Fruit fly (Drosophila melanogaster) S2 (cell line): ENCODE data around the gene CG4408.

Experiments used
- CG8478 ChIP-seq: fragments of >200 bp; optimal IDR thresholded peaks from 2 replicates; lab custom pipeline; 2018
- CTCF ChIP-seq, 2 experiments: fragments of >200 bp; optimal IDR thresholded peaks; 2 replicates each; lab custom pipeline; 2018

The CG4408 gene

DNA sequence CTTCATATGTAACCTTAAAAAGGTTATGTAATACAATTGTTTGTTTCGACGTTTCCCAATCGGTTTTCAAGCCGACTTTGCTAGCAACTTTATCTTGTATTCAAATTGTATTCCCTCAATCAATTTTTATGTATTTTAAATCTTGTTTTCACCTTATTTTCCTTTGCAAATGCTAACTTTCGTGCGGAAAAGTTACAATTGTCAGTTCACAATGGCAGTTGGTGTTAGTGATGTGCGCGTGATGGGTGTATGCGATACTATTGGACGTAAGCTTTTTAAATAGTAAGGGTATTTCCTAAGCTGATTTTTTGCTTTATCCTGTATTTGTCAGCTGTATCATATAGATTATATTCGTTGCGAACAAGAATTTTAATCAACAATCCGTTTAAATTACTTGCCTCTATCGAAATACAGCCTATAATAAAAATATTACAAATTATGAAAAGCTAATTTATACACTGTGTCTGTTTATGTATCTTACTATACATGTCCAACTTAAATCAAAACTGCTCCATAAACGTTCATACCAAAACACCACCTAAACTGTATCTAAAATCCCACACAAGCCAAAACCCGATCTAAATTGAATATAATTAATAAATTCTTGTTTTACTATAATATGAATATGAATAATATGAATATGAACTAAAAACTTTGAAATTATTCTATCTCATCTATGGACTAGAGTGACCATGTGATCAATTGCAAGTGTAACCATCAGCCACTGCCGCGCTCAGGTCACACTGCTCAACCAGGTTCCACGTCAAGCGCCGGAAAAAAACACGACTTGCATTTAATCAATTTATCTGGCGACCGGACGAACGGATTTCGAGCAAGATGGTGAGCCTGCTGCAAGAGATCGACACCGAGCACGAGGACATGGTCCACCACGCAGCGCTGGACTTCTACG lies 7.3 kb downstream of the CG4408 start, which contains the start of the genes ATPsynCF6 and Sec13:
ATPsynCF6 (minus strand) TSS at position 236 of the 910 bp plus-strand sequence.
Sec13 (plus strand) TSS at position 450 of the 910 bp plus-strand sequence.
- TF ChIP-seq CTCF (optimal IDR thresholded peaks at IDR 0.05; lab: Kevin White, UChicago) (no peak), CG8478 (lab: Kevin White, UChicago) (no peak)

DNA sequence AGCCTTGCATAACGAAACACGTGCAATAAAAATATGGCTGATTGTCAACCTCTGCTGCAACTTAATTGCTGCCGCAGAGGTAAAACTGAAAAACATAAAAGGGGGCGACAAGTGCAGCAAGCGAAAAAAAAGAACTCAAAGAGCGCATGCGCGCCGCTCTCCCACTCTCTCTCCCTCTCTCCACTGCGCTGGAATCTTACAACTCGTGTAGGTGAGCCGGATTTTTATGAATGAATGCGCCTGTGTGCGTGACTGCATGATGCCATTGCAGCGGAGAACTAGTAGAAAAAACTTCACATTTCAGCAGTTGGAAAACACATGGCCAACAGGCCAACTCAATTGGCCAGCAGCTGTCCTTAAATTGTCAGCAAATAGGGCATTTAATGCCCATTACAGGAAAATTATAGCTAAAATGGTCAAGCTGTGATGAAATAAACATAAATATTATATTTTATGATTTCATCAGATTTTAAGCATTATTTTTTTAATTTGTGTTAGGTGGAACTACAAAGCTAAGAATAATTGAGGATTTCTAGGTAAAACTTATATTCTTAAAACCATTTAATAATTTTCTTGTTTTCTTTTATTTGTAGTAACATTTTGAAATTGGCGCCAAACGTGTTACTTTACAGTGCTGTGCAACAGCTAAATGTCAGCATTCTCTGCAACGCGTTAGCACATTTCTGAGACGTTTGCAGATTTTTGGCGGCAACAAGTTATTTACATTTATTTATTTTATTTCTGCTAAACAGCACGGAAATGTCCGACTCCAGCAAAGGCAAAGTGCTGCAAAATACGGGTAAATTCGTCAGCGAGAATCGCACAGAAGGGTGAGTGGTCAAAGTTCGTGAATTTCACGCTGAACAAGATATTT lies 15.7 kb downstream of the CG4408 start, which contains the start of gene PolE1:
PolE1 (plus strand) TSS at position 697 of the 874 bp plus-strand sequence.
- TF ChIP-seq CTCF (optimal IDR thresholded peaks at IDR 0.05; lab: Kevin White, UChicago) (no peak), CG8478 (lab: Kevin White, UChicago) (no peak)

DNA sequence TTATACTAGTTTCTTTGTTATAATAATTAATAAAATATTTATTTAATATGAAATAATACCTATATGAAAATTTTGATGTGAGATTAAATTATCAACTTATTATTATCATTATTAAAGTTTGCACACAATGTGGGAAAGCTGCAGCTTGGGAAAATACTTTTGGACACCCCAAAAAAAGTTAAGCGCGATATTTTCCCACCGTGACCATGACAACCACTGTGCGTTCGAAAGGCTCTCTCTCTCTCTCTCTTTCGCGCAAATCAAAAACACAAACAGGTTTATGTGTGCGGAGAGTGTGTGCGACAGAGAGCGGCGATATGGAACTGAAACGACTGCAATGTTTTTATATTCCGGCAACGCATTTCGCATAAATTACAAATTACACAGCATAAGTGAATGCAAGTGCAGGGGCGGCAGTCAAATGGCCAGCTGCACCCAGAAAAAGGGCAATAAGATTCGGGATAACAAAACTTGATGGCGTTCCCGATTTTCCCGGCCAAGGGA lies 16.4 kb downstream of the CG4408 start:
- TF ChIP-seq CG8478 (lab: Kevin White, UChicago) (no peak), CTCF (optimal IDR thresholded peaks at IDR 0.05; lab: Kevin White, UChicago) (no peak)

DNA sequence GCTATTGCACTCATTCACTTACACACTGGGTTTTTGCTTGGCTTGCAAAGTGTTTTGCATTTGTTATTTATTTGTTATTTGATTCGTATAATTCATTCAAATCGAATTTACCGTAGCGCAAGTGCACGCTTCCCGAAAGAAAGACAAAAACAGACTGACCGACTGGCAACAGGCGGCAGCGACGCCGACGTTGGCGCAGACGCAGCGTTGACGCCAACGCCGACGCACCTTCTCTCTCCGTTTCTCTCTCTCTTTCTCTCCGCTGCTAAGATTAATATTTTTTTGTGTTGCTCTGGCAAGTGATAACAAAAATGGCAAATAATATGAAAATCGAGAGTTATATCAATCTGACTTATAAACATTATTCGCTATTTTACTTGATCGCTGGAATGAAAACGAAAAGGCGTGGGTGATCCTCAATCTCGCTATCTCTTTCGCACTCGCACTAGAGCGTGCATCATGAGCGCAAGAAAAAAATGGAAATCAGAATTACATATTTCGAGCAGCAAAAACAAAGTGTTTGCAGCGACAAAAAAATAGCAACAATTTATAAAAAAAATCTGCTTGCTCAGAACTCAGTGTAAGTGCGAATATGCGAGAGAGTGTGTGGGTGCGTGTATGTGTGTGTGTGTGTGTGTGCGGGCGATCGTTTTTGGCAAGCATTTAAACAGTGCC lies 17.2 kb downstream of the CG4408 start, which contains the start of gene pnt:
pnt (minus strand) TSS at position 161 of the 675 bp plus-strand sequence.
- TF ChIP-seq CG8478 (lab: Kevin White, UChicago) (no peak), CTCF (optimal IDR thresholded peaks at IDR 0.05; lab: Kevin White, UChicago) (no peak)

DNA sequence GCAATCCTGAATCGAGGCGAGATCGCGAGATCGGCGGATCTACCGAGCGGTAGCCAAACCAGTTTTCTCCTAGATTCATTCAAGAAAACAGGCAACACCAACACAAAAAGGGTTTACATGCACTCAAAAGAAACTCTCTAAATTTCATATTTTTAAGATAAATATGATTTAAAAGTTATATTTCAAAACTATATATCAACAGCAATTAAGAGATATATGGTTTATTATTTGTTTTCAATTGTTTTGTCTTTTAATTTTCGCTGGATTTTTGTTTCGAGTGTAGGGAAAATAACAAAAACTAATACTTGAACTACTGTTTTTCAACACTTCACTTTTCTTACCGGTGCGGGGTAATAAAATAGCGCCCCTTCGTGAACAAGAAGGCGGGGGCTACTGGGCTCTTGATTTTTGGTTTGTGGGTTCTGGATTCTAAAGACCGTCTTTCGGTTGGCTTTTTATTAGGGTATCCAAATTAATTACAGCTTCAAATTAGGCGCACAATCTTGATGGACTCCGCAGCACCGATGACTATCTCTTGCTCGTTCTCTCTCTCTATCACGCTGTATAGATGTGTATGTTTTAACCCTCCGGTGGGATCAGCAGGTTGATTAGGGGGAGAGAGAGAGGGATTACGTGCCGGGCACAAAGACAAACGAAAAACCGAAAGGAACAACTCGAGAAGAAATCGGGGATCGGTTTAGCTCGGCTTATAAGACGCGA lies 18.2 kb downstream of the CG4408 start:
- TF ChIP-seq CTCF (optimal IDR thresholded peaks at IDR 0.05; lab: Kevin White, UChicago), result no peak
- TF ChIP-seq CG8478 (lab: Kevin White, UChicago), result no peak

DNA sequence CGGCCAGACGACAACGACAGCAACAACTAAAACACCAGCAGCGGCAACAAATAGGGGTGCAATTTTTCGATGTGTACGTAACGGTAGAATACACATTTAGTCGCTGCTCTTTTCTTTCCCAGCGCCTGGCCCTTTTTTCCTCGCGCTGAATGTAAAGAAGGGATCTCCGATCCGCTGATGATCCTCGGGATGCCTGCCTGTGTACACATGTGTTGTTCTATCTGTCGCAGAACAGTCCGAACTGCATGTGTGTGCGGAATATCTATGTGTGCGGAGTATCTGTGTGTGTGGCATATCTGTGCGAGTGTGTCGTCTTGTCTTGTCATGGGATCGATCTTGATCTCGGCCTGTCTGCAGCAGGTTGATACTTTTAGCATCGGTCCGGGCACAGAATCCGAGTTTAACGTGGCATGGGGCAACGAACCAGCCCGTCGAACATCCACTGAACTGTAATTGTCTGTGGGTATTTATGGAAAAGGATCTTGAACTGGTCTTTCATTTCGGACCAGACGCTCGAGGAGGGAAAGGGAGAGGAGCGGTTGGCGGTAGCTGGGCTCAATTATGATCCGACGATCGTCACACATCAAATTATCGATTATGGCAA lies 19.6 kb downstream of the CG4408 start:
- TF ChIP-seq CTCF (optimal IDR thresholded peaks at IDR 0.05; lab: Kevin White, UChicago) (no peak), CG8478 (lab: Kevin White, UChicago) (no peak)

DNA sequence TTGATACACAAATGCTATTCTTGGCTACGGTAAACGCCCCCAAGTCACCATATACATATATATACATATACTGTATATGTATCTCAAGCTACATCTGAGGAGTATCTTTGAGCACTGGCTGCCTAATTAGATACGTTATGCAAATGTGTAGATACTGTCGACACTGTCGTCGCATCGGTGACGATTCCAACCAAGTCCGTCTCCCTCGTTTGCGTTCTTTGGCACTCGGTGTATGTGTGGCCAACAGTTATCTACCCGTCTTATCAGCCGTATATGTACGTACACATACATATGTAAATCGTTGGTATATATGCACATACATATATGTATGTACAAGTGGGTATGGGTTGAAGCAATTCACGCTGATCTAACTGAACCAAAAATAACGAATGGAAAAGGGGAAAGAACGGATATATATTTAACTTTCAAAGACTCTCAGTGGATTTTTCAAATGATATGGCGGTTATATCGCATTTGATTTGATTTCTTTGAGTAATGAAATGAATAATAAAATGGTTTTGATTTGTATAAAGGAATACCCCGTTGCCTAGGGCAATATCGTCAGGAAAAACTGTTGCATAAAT lies 21.5 kb downstream of the CG4408 start:
- TF ChIP-seq CG8478 (lab: Kevin White, UChicago) (no peak), CTCF (optimal IDR thresholded peaks at IDR 0.05; lab: Kevin White, UChicago) (no peak)

DNA sequence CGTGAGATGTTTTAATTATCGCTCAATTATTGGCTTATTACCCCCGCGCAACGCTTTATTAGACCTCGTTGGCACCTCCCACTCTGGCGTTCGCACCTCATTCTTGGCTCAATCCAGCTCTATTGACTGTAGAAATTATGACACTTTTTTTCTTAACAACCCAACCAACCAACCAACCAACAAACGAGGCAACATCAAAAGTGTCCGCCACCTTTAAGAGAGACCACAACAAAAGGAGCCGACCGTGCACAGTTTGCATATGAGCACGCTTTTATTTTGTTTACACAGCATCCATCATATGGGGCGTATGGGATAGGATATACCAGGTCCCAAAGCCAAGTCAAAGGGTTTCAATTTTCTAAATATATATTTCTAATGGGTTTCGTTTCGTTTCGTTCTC lies 22.8 kb downstream of the CG4408 start:
- no peak for TF ChIP-seq CG8478 (lab: Kevin White, UChicago)
- TF ChIP-seq CTCF (optimal IDR thresholded peaks at IDR 0.05; lab: Kevin White, UChicago), result no peak

DNA sequence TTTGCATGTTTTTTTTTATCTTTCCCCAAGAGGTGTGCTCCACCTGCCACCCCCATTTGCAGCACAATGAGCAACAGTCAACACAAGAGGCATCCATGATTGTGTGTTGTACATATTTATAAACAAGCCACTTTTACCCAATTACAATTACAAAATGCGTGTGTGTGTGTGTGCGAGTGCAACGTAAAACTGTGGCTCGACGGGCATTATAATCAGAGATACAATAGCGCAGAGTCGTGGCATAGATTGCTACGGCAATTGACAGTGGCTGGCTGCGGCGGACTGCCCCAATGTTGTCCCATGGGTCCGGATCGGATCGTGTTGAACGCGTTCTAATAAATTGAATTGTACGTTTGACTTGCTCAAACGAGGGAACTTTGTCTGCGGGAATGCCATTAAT lies 25.1 kb downstream of the CG4408 start:
- TF ChIP-seq CTCF (optimal IDR thresholded peaks at IDR 0.05; lab: Kevin White, UChicago) (no peak), CG8478 (lab: Kevin White, UChicago) (no peak)

DNA sequence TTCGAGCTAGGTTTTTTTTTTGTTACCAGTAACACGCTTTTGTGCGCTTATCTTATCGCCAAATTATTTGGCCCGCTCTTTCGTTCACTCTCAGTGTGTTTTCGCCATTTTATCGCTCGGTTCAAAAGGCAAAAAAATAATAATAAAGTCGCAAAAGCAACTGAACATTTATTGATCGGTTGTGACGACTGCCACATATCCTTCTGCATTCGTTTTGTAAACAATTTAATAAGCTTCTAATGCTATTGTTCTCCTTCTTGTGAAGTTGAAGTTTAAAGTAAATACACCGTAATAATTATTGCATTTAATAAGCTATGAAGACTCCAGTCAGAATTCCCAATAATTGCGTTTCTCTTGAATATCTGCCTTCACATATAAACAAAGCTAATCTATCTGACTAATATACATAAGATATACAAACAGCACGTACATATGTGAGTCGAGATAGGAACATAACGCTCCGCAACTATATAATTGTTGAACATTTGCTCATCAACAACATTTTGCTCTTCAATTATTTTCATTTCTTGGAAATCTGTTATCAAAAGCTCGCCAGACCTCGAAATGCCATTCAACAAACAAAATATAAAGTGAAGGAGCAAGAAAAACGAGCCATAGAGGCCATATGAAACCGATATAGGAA lies 26.1 kb downstream of the CG4408 start:
- TF ChIP-seq CTCF (optimal IDR thresholded peaks at IDR 0.05; lab: Kevin White, UChicago) (no peak), CG8478 (lab: Kevin White, UChicago) (no peak)

DNA sequence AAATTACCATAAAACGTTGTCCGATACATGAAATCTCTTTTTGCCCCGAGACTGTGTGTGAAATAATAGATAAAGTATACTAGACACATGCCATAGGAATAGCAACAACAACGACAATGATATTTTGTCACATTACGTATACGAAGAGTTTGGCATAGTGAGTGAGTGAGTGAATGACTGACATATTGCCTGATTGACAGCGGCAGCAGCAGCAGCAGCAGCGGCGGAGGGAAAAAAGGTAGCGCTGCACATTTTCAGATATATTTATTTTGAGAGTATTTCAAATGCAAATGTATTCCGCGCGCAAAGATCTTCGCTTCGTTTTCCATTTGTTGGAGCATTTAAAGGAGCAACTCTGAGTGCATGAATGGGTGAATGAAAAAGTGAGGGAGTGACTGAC lies 26.9 kb downstream of the CG4408 start:
- TF ChIP-seq CG8478 (lab: Kevin White, UChicago), result no peak

DNA sequence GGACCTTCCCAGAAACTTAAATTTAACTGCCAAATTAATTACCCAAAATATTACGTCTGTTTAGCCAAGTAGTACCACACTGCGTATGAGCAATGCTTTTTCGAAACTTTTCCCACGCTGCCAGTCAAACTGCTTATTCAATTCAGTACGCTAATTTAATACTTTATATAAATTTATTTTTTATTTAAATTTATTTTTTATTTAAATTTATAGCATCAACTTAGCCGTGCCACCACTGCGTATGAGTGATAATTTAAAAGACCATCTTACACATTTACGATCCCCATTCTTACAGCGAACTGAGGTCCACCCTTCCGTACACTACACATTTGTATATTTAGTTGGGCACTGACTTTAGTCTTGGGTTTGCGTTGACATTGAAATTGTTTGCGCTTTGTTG lies 27.8 kb downstream of the CG4408 start:
- TF ChIP-seq CTCF (optimal IDR thresholded peaks at IDR 0.05; lab: Kevin White, UChicago) (no peak), CG8478 (lab: Kevin White, UChicago) (no peak)
